Worm (Caenorhabditis elegans): ENCODE measurements around the gene srbc-26.

srbc-26 gene

DNA sequence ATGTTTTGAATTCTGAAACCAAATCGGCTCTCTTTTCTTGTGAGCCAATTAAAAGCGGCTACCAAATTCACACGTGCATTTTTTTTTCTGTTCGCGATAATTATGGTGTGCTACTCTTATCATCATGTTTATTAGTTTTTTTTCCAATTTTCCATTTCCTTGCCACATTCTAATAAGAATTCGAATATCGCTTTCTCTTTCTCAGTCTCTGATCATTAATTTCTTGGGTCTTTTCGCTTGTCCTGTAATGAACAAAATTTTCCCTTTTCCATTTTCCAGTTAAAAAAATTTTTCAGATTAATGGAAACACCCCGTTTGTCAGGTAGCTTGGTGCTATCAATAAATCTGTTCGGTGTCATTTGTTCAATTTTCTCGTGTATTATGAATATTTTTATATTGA lies at the start of gene srbc-26:
TSS of gene srbc-26 (plus strand) at position 301 of the 400 bp plus-strand sequence.
- TF ChIP-seq unc-62 (GFP tag; optimal IDR thresholded peaks at IDR 0.05), result no peak

- no peak for TF ChIP-seq unc-62 (GFP tag; optimal IDR thresholded peaks at IDR 0.05)
Observed at ce11 chrV:17151292-17151691, 20.4 kb upstream of the srbc-26 start.

DNA sequence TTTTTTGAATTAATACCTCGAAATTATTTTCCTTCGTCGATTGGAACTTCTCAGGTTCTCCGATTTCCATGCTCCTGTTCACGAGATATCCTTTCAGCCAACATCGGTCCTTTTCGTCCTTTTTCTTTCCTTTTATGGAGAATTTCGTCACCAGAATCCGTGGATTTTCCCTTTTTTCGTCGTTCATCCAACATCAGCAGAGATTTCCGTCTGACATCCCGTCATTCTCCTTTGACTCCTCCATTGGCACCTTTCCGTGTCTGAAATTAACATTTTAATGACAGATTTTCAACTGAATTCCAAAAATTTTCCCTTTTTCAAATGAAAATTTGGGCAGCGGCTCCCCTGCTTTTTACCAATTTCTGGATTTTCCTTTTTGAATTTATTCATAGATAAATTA lies 16.7 kb upstream of the srbc-26 start:
- no peak for TF ChIP-seq unc-62 (GFP tag; optimal IDR thresholded peaks at IDR 0.05)

ce11 chrV:17155384-17155858 lies 16.2 kb upstream of the srbc-26 start, which contains the start of gene F40D4.17:
Gene F40D4.17, minus strand, starts transcription at chrV:17155434.
- TF ChIP-seq unc-62 (GFP tag; optimal IDR thresholded peaks at IDR 0.05), result no peak

ce11 chrV:17157154-17157553 lies 14.5 kb upstream of the srbc-26 start, which contains the start of gene F40D4.13:
Gene F40D4.13, minus strand, starts transcription at chrV:17157254.
- TF ChIP-seq unc-62 (GFP tag; optimal IDR thresholded peaks at IDR 0.05), result no peak

ce11 chrV:17159430-17159924 lies 12.2 kb upstream of the srbc-26 start, which contains the start of gene F40D4.12:
Gene F40D4.12, plus strand, starts transcription at chrV:17159874.
- TF ChIP-seq unc-62 (GFP tag; optimal IDR thresholded peaks at IDR 0.05), result no peak

- no peak for TF ChIP-seq unc-62 (GFP tag; optimal IDR thresholded peaks at IDR 0.05)
Observed at ce11 chrV:17165409-17165808, 6.2 kb upstream of the srbc-26 start, which contains the start of gene srh-102. Gene srh-102, minus strand, starts transcription at chrV:17165509.

DNA sequence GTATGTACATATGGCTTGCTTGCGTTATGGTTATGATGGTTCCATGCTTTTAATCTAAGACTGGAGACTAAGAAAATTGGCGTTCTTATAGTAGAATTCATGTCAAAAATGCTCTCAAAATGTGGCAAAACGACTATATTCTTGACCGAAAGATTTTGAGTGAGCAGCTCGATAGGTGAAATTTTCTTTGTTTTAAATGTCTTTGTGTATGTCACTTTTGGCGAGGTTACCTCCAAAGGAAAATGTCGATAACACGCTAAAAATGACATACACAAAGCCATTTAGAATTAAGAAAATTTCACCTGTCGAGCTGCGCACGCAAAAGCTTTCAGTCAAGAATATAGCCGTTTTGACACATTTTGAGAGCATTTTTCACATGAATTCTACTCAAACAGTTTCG lies 4.2 kb upstream of the srbc-26 start, which contains the start of gene srz-66:
TSS of gene srz-66 (minus strand) at position 101 of the 400 bp plus-strand sequence.
- no peak for TF ChIP-seq unc-62 (GFP tag; optimal IDR thresholded peaks at IDR 0.05)

- TF ChIP-seq unc-62 (GFP tag; optimal IDR thresholded peaks at IDR 0.05), result no peak
Observed at ce11 chrV:17170822-17171221, 829 bp upstream of the srbc-26 start, which contains the start of gene srw-51. Gene srw-51, minus strand, starts transcription at chrV:17170922.

- no peak for TF ChIP-seq unc-62 (GFP tag; optimal IDR thresholded peaks at IDR 0.05)
Observed at ce11 chrV:17173738-17174137, 2.1 kb downstream of the srbc-26 start, which contains the start of gene srbc-25. Gene srbc-25, plus strand, starts transcription at chrV:17174038.

- no peak for TF ChIP-seq unc-62 (GFP tag; optimal IDR thresholded peaks at IDR 0.05)
Observed at ce11 chrV:17177967-17178366, 6.3 kb downstream of the srbc-26 start, which contains the start of gene srsx-1. Gene srsx-1, minus strand, starts transcription at chrV:17178067.

ce11 chrV:17178457-17178856 lies 6.8 kb downstream of the srbc-26 start, which contains the start of gene srh-174:
Gene srh-174, plus strand, starts transcription at chrV:17178757.
- no peak for TF ChIP-seq unc-62 (GFP tag; optimal IDR thresholded peaks at IDR 0.05)

DNA sequence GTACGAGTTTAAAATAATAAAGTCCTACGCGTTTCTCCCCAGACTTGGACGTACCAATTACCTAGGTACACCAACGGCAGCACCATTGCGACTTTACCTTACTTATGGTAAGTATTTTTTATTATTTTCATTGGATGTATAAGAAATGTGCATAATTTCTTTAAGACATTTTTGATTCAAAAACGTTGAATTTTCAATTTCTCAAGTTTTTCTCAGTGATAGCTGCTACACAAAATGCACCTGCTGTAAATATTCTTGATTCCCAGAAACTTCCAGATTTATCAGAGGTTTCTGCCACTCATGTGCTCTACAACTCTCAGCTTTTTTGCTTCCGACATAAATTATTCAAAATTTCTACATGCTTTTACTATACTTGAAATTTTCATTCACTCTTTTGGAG lies 10.4 kb downstream of the srbc-26 start, which contains the start of gene srh-159:
TSS of gene srh-159 (plus strand) at position 301 of the 400 bp plus-strand sequence.
- no peak for TF ChIP-seq unc-62 (GFP tag; optimal IDR thresholded peaks at IDR 0.05)

ce11 chrV:17190399-17190798 lies 18.7 kb downstream of the srbc-26 start, which contains the start of gene str-199:
Gene str-199, minus strand, starts transcription at chrV:17190499.
- TF ChIP-seq unc-62 (GFP tag; optimal IDR thresholded peaks at IDR 0.05), result no peak

DNA sequence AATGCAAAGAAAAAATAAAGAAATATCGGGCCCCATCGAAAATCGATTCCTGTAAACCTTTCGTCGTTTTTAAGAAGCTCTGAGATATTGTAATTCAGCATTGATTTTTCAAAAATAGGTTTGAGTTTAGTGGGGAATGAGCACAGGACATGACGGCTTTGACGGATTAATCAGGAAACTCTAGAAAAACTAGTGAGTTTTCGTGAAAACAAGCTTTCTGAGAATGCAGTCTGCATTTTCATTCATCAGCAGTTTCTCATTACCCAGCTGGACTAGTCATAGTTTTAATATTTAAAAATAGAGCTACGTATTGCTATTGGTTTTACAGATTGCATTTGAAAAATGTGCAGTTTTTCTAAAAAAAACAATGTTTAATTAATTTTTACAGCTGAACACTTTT lies 20.6 kb downstream of the srbc-26 start, which contains the start of gene srz-47:
TSS of gene srz-47 (minus strand) at position 101 of the 400 bp plus-strand sequence.
- no peak for TF ChIP-seq unc-62 (GFP tag; optimal IDR thresholded peaks at IDR 0.05)

ce11 chrV:17198926-17199325 lies 27.3 kb downstream of the srbc-26 start, which contains the start of gene srz-96:
Gene srz-96, plus strand, starts transcription at chrV:17199226.
- no peak for TF ChIP-seq unc-62 (GFP tag; optimal IDR thresholded peaks at IDR 0.05)

DNA sequence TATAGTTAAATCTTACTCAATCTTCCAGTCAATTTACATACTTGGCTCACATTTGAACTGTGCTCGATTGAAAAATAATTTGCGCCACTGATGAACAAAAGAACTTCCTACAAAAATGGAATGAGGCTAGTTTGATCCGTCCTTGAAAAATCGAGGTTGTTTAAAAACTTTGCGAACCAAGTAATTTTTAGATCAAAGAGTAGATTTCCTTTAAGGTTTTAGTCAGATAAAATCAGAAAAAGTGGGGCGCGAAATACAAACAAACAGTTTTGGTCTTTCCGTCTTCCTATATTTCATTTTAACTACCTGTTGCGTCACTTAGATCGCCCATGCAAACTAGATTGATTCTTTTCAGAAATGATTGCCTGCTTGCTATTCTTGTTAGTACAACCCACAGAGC lies 30.2 kb downstream of the srbc-26 start, which contains the start of gene Y68A4A.10:
TSS of gene Y68A4A.10 (plus strand) at position 301 of the 400 bp plus-strand sequence.
- TF ChIP-seq unc-62 (GFP tag; optimal IDR thresholded peaks at IDR 0.05), result no peak
